Worm (Caenorhabditis elegans): ENCODE results near the gene lgc-55.

- no peak for TF ChIP-seq flt-1 (GFP tag; IDR thresholded peaks at IDR 0.05)
- no peak for TF ChIP-seq T22C8.4 (GFP tag; IDR thresholded peaks at IDR 0.05)
- TF ChIP-seq cog-1 (tag; optimal IDR thresholded peaks at IDR 0.05): no peak
- no peak for TF ChIP-seq med-1 (GFP tag; optimal IDR thresholded peaks at IDR 0.05; ENCODE audit: insufficient read depth)
- TF ChIP-seq ztf-29 (GFP tag; IDR thresholded peaks at IDR 0.05): no peak
Observed at ce11 chrV:20059370-20059769, 36.5 kb downstream of the lgc-55 start.
